Fruit fly (Drosophila melanogaster) Kc167 (cell line): ENCODE measurements around the gene CG31388.

Experiments used
- Myc ChIP-seq: fragments of >200 bp; optimal IDR thresholded peaks from 2 replicates; lab custom pipeline; 2017; ENCODE audit warnings: missing external identifiers
- Sin3A ChIP-seq: fragments of >200 bp; optimal IDR thresholded peaks from 2 replicates; lab custom pipeline; 2018; ENCODE audit warnings: missing external identifiers
- h ChIP-seq: fragments of >200 bp; optimal IDR thresholded peaks from 3 replicates; lab custom pipeline; 2018; ENCODE audit warnings: missing external identifiers
- insv ChIP-seq: fragments of >200 bp; optimal IDR thresholded peaks from 3 replicates; lab custom pipeline; 2018; ENCODE audit warnings: missing external identifiers
- psq ChIP-seq: fragments of >200 bp; optimal IDR thresholded peaks from 2 replicates; lab custom pipeline; 2017; ENCODE audit warnings: missing external identifiers
- ttk ChIP-seq: sonication (Bioruptor generic); optimal IDR thresholded peaks from 2 replicates; lab custom pipeline; 2017; ENCODE audit warnings: missing external identifiers

Gene CG31388

dm6 chr3R:11214449-11214950, 23.1 kb upstream of the CG31388 start, which contains the start of gene ZnT86D:
TSS of gene ZnT86D (minus strand) at chr3R:11214539.
- TF ChIP-seq ttk (lab: Kevin White, UChicago): no peak
- no peak for TF ChIP-seq Sin3A (lab: Kevin White, UChicago)
- no peak for TF ChIP-seq insv (lab: Kevin White, UChicago)
- no peak for TF ChIP-seq h (lab: Kevin White, UChicago)
- no peak for TF ChIP-seq Myc (lab: Kevin White, UChicago)
- no peak for TF ChIP-seq psq (lab: Kevin White, UChicago)

DNA sequence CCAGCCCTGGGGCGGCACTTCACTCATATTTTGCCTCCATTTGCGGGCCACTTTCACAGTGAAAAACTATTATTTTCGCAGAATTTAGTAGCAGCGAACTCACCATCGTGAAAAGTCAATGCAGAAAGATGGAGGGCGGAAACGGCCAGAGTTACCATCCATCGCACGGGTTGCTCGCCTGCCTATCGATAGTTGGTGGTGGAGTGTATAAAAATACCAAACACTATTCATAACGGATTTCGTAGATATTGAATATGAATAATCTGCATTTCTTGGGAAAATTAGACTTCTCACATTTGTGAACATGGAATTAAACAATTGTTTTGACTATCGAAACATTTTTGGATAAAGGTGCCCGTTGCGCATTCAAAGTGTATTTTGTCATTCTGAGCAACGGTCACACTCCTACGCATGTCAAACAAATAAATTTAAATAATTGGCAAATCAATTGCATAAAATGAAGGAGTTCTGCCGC, 21.4 kb upstream of the CG31388 start, which contains the start of the genes RpS25 and CG4820:
RpS25 (minus strand) TSS at position 132 of the 475 bp plus-strand sequence.
CG4820 (plus strand) TSS at position 380 of the 475 bp plus-strand sequence.
- TF ChIP-seq ttk (lab: Kevin White, UChicago) (no peak), Sin3A (lab: Kevin White, UChicago) (no peak), psq (lab: Kevin White, UChicago) (no peak), h (lab: Kevin White, UChicago) (no peak), Myc (lab: Kevin White, UChicago) (no peak), insv (lab: Kevin White, UChicago) (no peak)

DNA sequence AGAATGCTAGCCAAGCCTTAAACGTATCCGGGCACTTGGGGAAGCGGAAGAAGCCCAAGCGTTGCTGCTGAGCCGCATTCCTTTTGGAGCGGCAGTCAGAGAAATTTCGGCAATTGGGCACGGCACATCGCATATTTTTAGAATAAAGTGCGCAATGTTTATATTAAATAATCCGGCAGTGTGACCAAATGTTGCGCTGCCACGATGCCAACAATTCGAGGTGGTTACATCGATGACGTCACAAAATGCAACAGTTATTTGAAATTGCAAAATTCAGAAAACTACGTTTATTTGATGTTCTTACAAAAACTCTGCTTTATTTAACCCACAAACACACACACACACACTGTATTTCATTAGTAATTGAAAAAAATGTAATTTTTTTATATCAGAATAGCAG, 17.7 kb upstream of the CG31388 start, which contains the start of gene CG6689:
CG6689 (minus strand) TSS at position 182 of the 400 bp plus-strand sequence.
- TF ChIP-seq Sin3A (lab: Kevin White, UChicago) (no peak), h (lab: Kevin White, UChicago) (no peak), Myc (lab: Kevin White, UChicago) (no peak), insv (lab: Kevin White, UChicago) (no peak), ttk (lab: Kevin White, UChicago) (no peak), psq (lab: Kevin White, UChicago) (no peak)

- TF ChIP-seq Sin3A (lab: Kevin White, UChicago): no peak
- no peak for TF ChIP-seq Myc (lab: Kevin White, UChicago)
- TF ChIP-seq ttk (lab: Kevin White, UChicago): no peak
- TF ChIP-seq insv (lab: Kevin White, UChicago): no peak
- TF ChIP-seq psq (lab: Kevin White, UChicago): no peak
- TF ChIP-seq h (lab: Kevin White, UChicago): no peak
Observed at dm6 chr3R:11221437-11222230, 16.0 kb upstream of the CG31388 start, which contains the start of the genes CG6693 and RpL3. TSS of gene CG6693 (minus strand) at chr3R:11221639. TSS of gene RpL3 (plus strand) at chr3R:11221894.

DNA sequence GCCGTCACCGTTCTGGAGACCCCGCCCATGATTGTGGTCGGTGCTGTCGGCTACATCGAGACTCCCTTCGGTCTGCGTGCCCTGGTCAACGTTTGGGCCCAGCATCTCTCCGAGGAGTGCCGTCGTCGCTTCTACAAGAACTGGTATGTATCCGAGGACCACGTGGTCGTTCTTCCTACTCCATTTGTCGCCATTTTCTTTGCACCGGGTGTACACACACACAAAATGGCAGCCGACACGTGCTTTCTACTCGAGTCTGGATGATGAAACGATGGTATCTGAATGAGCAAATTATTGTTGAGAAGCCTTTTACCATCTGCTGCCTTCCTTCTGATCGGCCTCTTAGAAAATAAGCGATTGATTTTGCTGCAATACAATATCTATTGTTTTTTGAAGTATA, 15.0 kb upstream of the CG31388 start:
- TF ChIP-seq ttk (lab: Kevin White, UChicago): no peak
- TF ChIP-seq psq (lab: Kevin White, UChicago): no peak
- TF ChIP-seq Sin3A (lab: Kevin White, UChicago): no peak
- no peak for TF ChIP-seq Myc (lab: Kevin White, UChicago)
- no peak for TF ChIP-seq h (lab: Kevin White, UChicago)
- no peak for TF ChIP-seq insv (lab: Kevin White, UChicago)

- TF ChIP-seq Myc (lab: Kevin White, UChicago): no peak
- no peak for TF ChIP-seq psq (lab: Kevin White, UChicago)
- TF ChIP-seq insv (lab: Kevin White, UChicago): no peak
- no peak for TF ChIP-seq ttk (lab: Kevin White, UChicago)
- TF ChIP-seq Sin3A (lab: Kevin White, UChicago): no peak
Observed at dm6 chr3R:11224478-11224877, 13.1 kb upstream of the CG31388 start.

DNA sequence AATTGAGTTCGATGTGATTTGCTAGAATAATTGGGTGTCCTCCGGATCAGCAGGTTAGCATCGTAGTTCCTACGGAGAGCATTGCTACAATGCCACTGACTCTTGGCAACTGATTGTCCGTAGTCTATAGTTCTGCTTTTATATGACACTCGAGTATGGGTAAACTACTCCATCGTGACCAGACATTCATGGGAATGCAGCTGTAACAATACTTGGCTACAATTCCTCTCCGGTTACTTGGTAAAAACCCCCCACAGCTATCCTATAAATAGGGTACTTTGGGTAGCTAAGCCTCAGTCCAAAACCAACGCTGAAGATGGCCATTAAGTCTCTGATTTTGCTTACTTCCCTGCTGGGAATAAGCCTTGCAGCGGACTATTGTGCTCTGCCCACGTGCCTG, 12.4 kb upstream of the CG31388 start, which contains the start of gene scpr-C:
scpr-C (plus strand) TSS at position 301 of the 400 bp plus-strand sequence.
- TF ChIP-seq insv (lab: Kevin White, UChicago) (no peak), ttk (lab: Kevin White, UChicago) (no peak), h (lab: Kevin White, UChicago) (no peak), Myc (lab: Kevin White, UChicago) (no peak), Sin3A (lab: Kevin White, UChicago) (no peak)

DNA sequence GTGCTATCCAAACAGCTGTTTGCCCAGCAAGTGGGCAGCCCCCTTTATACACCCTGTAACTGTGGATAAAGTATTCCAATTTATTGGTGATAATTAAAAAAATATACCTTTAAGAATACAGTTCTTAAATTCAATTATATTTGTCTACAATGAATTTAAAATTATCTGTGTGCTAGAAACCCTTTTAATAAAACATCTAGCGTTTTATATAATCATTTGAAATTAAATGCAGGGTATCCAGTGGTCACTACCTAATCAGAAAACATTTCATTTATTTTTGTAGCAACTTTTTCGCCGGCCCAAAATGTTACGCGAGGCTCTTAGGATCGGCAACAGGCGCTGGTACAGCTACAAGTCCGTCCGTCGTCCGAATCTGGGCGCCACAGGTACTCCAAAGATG, 11.1 kb upstream of the CG31388 start, which contains the start of gene CG17726:
CG17726 (plus strand) TSS at position 267 of the 400 bp plus-strand sequence.
- TF ChIP-seq psq (lab: Kevin White, UChicago) (no peak), insv (lab: Kevin White, UChicago) (no peak), h (lab: Kevin White, UChicago) (no peak), Myc (lab: Kevin White, UChicago) (no peak), Sin3A (lab: Kevin White, UChicago) (no peak), ttk (lab: Kevin White, UChicago) (no peak)

DNA sequence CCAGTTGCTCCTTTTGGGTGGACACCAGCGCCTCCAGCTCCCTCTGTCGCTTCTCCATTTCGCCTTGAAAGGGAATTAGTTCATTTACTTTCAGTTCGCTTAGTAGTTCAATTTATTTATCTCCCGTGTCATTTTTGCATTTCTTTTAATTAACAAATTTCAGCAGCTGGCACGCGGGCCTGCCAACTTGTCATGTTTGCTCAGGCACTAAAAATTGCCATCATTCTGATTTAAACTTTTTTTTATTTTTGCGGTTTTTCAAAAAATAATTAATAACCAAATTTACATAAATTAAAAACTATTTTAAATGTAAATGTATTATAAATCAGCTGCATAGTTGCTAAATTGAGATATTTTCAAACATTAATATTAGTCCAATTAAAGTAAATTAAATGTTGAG, 7.2 kb upstream of the CG31388 start, which contains the start of gene GCC88:
GCC88 (minus strand) TSS at position 209 of the 400 bp plus-strand sequence.
- no peak for TF ChIP-seq Sin3A (lab: Kevin White, UChicago)
- TF ChIP-seq insv (lab: Kevin White, UChicago): no peak
- no peak for TF ChIP-seq Myc (lab: Kevin White, UChicago)
- no peak for TF ChIP-seq psq (lab: Kevin White, UChicago)
- no peak for TF ChIP-seq h (lab: Kevin White, UChicago)
- no peak for TF ChIP-seq ttk (lab: Kevin White, UChicago)

dm6 chr3R:11231037-11231436, 6.6 kb upstream of the CG31388 start:
- TF ChIP-seq Myc (lab: Kevin White, UChicago) (no peak), psq (lab: Kevin White, UChicago) (no peak), h (lab: Kevin White, UChicago) (no peak), ttk (lab: Kevin White, UChicago) (peak; percentile 67), Sin3A (lab: Kevin White, UChicago) (no peak)
